Fruit fly (Drosophila melanogaster) whole organism, embryonic: ENCODE results near the gene OtopLc.
A peak's percentile ranks its signal among the peaks of the same experiment; 100 is the strongest.

Experiments
- Adf1 ChIP-seq: fragments of 200-800 bp; sonication (Bioruptor generic); IDR thresholded peaks from 2 replicates; pipeline ENCODE4 v1.3.6; 2022; ENCODE audit warnings: missing biosample characterization, missing genetic modification characterization
- Aef1 ChIP-seq: fragments of 200-800 bp; sonication (Bioruptor generic); IDR thresholded peaks from 3 replicates; pipeline ENCODE4 v1.3.6; 2022; ENCODE audit warnings: missing biosample characterization, missing genetic modification characterization
- Atf3 ChIP-seq: fragments of 200-800 bp; sonication (Bioruptor generic); optimal IDR thresholded peaks from 3 replicates; lab custom pipeline; 2016; ENCODE audit warnings: missing biosample characterization, missing genetic modification characterization
- CG10267 ChIP-seq: fragments of 200-800 bp; sonication (Bioruptor generic); optimal IDR thresholded peaks from 2 replicates; lab custom pipeline; 2018; ENCODE audit warnings: missing biosample characterization, mild to moderate bottlenecking, missing genetic modification characterization, moderate library complexity
- CG10366 ChIP-seq: fragments of 200-800 bp; sonication (Bioruptor generic); IDR thresholded peaks from 2 replicates; pipeline ENCODE4 v1.3.6; 2022; ENCODE audit warnings: missing biosample characterization, missing genetic modification characterization
- CG10565 ChIP-seq: fragments of 200-800 bp; sonication (Bioruptor generic); optimal IDR thresholded peaks from 3 replicates; lab custom pipeline; 2016; ENCODE audit warnings: missing biosample characterization, mild to moderate bottlenecking, missing genetic modification characterization
- CG11695 ChIP-seq: fragments of 200-800 bp; sonication (Bioruptor generic); IDR thresholded peaks from 3 replicates; pipeline ENCODE4 v1.3.6; 2022; ENCODE audit warnings: missing biosample characterization, missing genetic modification characterization
- CG12391 ChIP-seq: fragments of 200-800 bp; sonication (Bioruptor generic); optimal IDR thresholded peaks from 3 replicates; lab custom pipeline; 2018; ENCODE audit warnings: missing biosample characterization, mild to moderate bottlenecking, missing genetic modification characterization, moderate library complexity
- CG13894 ChIP-seq: fragments of 200-800 bp; sonication (Bioruptor generic); optimal IDR thresholded peaks from 3 replicates; lab custom pipeline; 2018; ENCODE audit warnings: missing biosample characterization, mild to moderate bottlenecking, missing genetic modification characterization, moderate library complexity
- CG14050 ChIP-seq: fragments of 200-800 bp; sonication (Bioruptor generic); IDR thresholded peaks from 3 replicates; pipeline ENCODE4 v1.3.6; 2022; ENCODE audit warnings: missing biosample characterization, missing genetic modification characterization
- CG1647 ChIP-seq: fragments of 200-800 bp; sonication (Bioruptor generic); optimal IDR thresholded peaks from 3 replicates; lab custom pipeline; 2016; ENCODE audit warnings: missing biosample characterization, missing genetic modification characterization
- CG16863 ChIP-seq: fragments of 200-800 bp; sonication (Bioruptor generic); optimal IDR thresholded peaks from 3 replicates; lab custom pipeline; 2016; ENCODE audit warnings: missing biosample characterization, missing genetic modification characterization
- CG17359 ChIP-seq: fragments of 200-800 bp; sonication (Bioruptor generic); optimal IDR thresholded peaks from 3 replicates; lab custom pipeline; 2018; ENCODE audit warnings: missing biosample characterization, mild to moderate bottlenecking, missing genetic modification characterization, moderate library complexity
- CG17385 ChIP-seq: fragments of 200-800 bp; sonication (Bioruptor generic); optimal IDR thresholded peaks from 3 replicates; lab custom pipeline; 2018; ENCODE audit warnings: missing biosample characterization, mild to moderate bottlenecking, missing genetic modification characterization
- CG18619 ChIP-seq: fragments of 200-800 bp; sonication (Bioruptor generic); optimal IDR thresholded peaks from 3 replicates; lab custom pipeline; 2017; ENCODE audit warnings: missing biosample characterization, mild to moderate bottlenecking, missing genetic modification characterization
- CG2712 ChIP-seq: fragments of 200-800 bp; optimal IDR thresholded peaks from 3 replicates; lab custom pipeline; 2019; ENCODE audit warnings: missing biosample characterization, mild to moderate bottlenecking, missing genetic modification characterization, moderate library complexity
- CG31441 ChIP-seq: fragments of 200-800 bp; sonication (Bioruptor generic); IDR thresholded peaks from 2 replicates; pipeline ENCODE4 v1.3.6; 2022; ENCODE audit warnings: missing biosample characterization, missing genetic modification characterization
- CG32532 ChIP-seq: fragments of 200-800 bp; sonication (Bioruptor generic); IDR thresholded peaks from 2 replicates; pipeline ENCODE4 v1.3.6; 2022; ENCODE audit warnings: missing biosample characterization, missing genetic modification characterization
- CG4282 ChIP-seq: fragments of 200-800 bp; sonication (Bioruptor generic); optimal IDR thresholded peaks from 2 replicates; lab custom pipeline; 2016; ENCODE audit warnings: missing biosample characterization, missing genetic modification characterization
- CG4328 ChIP-seq: fragments of 200-800 bp; sonication (Bioruptor generic); optimal IDR thresholded peaks from 3 replicates; lab custom pipeline; 2017; ENCODE audit warnings: missing biosample characterization, missing genetic modification reagents, missing genetic modification characterization
- CG6175 ChIP-seq: fragments of 200-800 bp; sonication (Bioruptor generic); IDR thresholded peaks from 3 replicates; pipeline ENCODE4 v1.3.6; 2022; ENCODE audit warnings: missing biosample characterization, missing genetic modification characterization
- CG7963 ChIP-seq: fragments of 200-800 bp; sonication (Bioruptor generic); IDR thresholded peaks from 3 replicates; pipeline ENCODE4 v1.3.6; 2022; ENCODE audit warnings: missing biosample characterization, missing genetic modification characterization; ENCODE audit not compliant: partially characterized antibody
- CG8281 ChIP-seq: fragments of 200-800 bp; sonication (Bioruptor generic); optimal IDR thresholded peaks from 2 replicates; lab custom pipeline; 2018; ENCODE audit warnings: missing biosample characterization, mild to moderate bottlenecking, missing genetic modification characterization, moderate library complexity
- CG8924 ChIP-seq: fragments of 200-800 bp; optimal IDR thresholded peaks from 3 replicates; lab custom pipeline; 2019; ENCODE audit warnings: missing biosample characterization, mild to moderate bottlenecking, missing genetic modification characterization, moderate library complexity
- Chrac-16 ChIP-seq: fragments of 200-800 bp; sonication (Bioruptor generic); optimal IDR thresholded peaks from 3 replicates; lab custom pipeline; 2016; ENCODE audit warnings: missing biosample characterization, missing genetic modification characterization
- Dbx ChIP-seq: fragments of 200-800 bp; sonication (Bioruptor generic); IDR thresholded peaks from 3 replicates; pipeline ENCODE4 v1.3.6; 2022; ENCODE audit warnings: missing biosample characterization, missing genetic modification characterization
- ERR ChIP-seq: fragments of 200-800 bp; sonication (Bioruptor generic); optimal IDR thresholded peaks from 2 replicates; lab custom pipeline; 2016; ENCODE audit warnings: missing biosample characterization, missing genetic modification characterization
- HLH4C ChIP-seq: fragments of 200-800 bp; sonication (Bioruptor generic); IDR thresholded peaks from 3 replicates; pipeline ENCODE4 v1.3.6; 2022; ENCODE audit warnings: missing biosample characterization, missing genetic modification characterization; ENCODE audit not compliant: partially characterized antibody
- HLHmδ ChIP-seq: fragments of 200-800 bp; sonication (Bioruptor generic); optimal IDR thresholded peaks from 2 replicates; lab custom pipeline; 2018; ENCODE audit warnings: missing biosample characterization, mild to moderate bottlenecking, missing genetic modification characterization, moderate library complexity
- MBD-R2 ChIP-seq: fragments of 200-800 bp; sonication (Bioruptor generic); IDR thresholded peaks from 2 replicates; pipeline ENCODE4 v1.3.6; 2022; ENCODE audit warnings: missing biosample characterization, missing genetic modification characterization
- MESR4 ChIP-seq: fragments of 200-800 bp; sonication (Bioruptor generic); optimal IDR thresholded peaks from 2 replicates; lab custom pipeline; 2018; ENCODE audit warnings: missing biosample characterization, mild to moderate bottlenecking, missing genetic modification characterization, moderate library complexity
- NC2β ChIP-seq: fragments of 200-800 bp; sonication (Bioruptor generic); optimal IDR thresholded peaks from 2 replicates; lab custom pipeline; 2016; ENCODE audit warnings: missing biosample characterization, missing genetic modification characterization
- Optix ChIP-seq: fragments of 200-800 bp; sonication (Bioruptor generic); IDR thresholded peaks from 3 replicates; pipeline ENCODE4 v1.3.6; 2022; ENCODE audit warnings: missing biosample characterization, missing genetic modification characterization
- Side ChIP-seq: fragments of 200-800 bp; sonication (Bioruptor generic); optimal IDR thresholded peaks from 2 replicates; lab custom pipeline; 2016; ENCODE audit warnings: missing biosample characterization, missing genetic modification characterization
- Six4 ChIP-seq: fragments of 200-800 bp; sonication (Bioruptor generic); optimal IDR thresholded peaks from 2 replicates; lab custom pipeline; 2016; ENCODE audit warnings: missing biosample characterization, missing genetic modification characterization
- Sox100B ChIP-seq: fragments of 200-800 bp; sonication (Bioruptor generic); optimal IDR thresholded peaks from 3 replicates; lab custom pipeline; 2018; ENCODE audit warnings: missing biosample characterization, mild to moderate bottlenecking, missing genetic modification characterization
- Sox102F ChIP-seq: fragments of 200-800 bp; sonication (Bioruptor generic); optimal IDR thresholded peaks from 2 replicates; lab custom pipeline; 2018; ENCODE audit warnings: missing biosample characterization, mild to moderate bottlenecking, missing genetic modification characterization, moderate library complexity
- YL-1 ChIP-seq: fragments of 200-800 bp; sonication (Bioruptor generic); optimal IDR thresholded peaks from 3 replicates; lab custom pipeline; 2017; ENCODE audit warnings: missing biosample characterization, mild to moderate bottlenecking, missing genetic modification characterization
- bowl ChIP-seq: fragments of 200-800 bp; sonication (Bioruptor generic); IDR thresholded peaks from 2 replicates; pipeline ENCODE4 v1.3.6; 2022; ENCODE audit warnings: missing biosample characterization, missing genetic modification characterization
- chm ChIP-seq: fragments of 200-800 bp; sonication (Bioruptor generic); IDR thresholded peaks from 2 replicates; pipeline ENCODE4 v1.3.6; 2022; ENCODE audit warnings: missing biosample characterization, missing genetic modification characterization
- dimm ChIP-seq: fragments of 200-800 bp; sonication (Bioruptor generic); IDR thresholded peaks from 2 replicates; pipeline ENCODE4 v1.3.6; 2022; ENCODE audit warnings: missing biosample characterization, missing genetic modification characterization
- dmrt99B ChIP-seq: fragments of 200-800 bp; sonication (Bioruptor generic); optimal IDR thresholded peaks from 2 replicates; lab custom pipeline; 2018; ENCODE audit warnings: missing biosample characterization, mild to moderate bottlenecking, missing genetic modification characterization, moderate library complexity
- fd102C ChIP-seq: fragments of 200-800 bp; sonication (Bioruptor generic); optimal IDR thresholded peaks from 2 replicates; lab custom pipeline; 2018; ENCODE audit warnings: missing biosample characterization, mild to moderate bottlenecking, missing genetic modification characterization, moderate library complexity
- gce ChIP-seq: fragments of 200-800 bp; sonication (Bioruptor generic); IDR thresholded peaks from 3 replicates; pipeline ENCODE4 v1.3.6; 2022; ENCODE audit warnings: missing biosample characterization, missing genetic modification characterization
- kay ChIP-seq: fragments of 200-800 bp; sonication (Bioruptor generic); optimal IDR thresholded peaks from 2 replicates; lab custom pipeline; 2016; ENCODE audit warnings: missing biosample characterization, missing genetic modification characterization
- lilli ChIP-seq: fragments of 200-800 bp; sonication (Bioruptor generic); optimal IDR thresholded peaks from 3 replicates; lab custom pipeline; 2016; ENCODE audit warnings: missing biosample characterization, missing genetic modification characterization
- mld ChIP-seq: fragments of 200-800 bp; sonication (Bioruptor generic); IDR thresholded peaks from 3 replicates; pipeline ENCODE4 v1.3.6; 2022; ENCODE audit warnings: missing biosample characterization, missing genetic modification characterization; ENCODE audit not compliant: partially characterized antibody
- pum ChIP-seq: fragments of 200-800 bp; sonication (Bioruptor generic); optimal IDR thresholded peaks from 2 replicates; lab custom pipeline; 2016; ENCODE audit warnings: missing biosample characterization, missing genetic modification characterization
- scrt ChIP-seq: fragments of 200-800 bp; sonication (Bioruptor generic); optimal IDR thresholded peaks from 2 replicates; lab custom pipeline; 2018; ENCODE audit warnings: missing biosample characterization, mild to moderate bottlenecking, missing genetic modification characterization, moderate library complexity
- seq ChIP-seq: fragments of 200-800 bp; sonication (Bioruptor generic); IDR thresholded peaks from 2 replicates; pipeline ENCODE4 v1.3.6; 2022; ENCODE audit warnings: missing biosample characterization, missing genetic modification characterization
- sna ChIP-seq: fragments of 200-800 bp; sonication (Bioruptor generic); IDR thresholded peaks from 2 replicates; pipeline ENCODE4 v1.3.6; 2022; ENCODE audit warnings: missing biosample characterization, missing genetic modification characterization; ENCODE audit not compliant: partially characterized antibody

The OtopLc gene

DNA sequence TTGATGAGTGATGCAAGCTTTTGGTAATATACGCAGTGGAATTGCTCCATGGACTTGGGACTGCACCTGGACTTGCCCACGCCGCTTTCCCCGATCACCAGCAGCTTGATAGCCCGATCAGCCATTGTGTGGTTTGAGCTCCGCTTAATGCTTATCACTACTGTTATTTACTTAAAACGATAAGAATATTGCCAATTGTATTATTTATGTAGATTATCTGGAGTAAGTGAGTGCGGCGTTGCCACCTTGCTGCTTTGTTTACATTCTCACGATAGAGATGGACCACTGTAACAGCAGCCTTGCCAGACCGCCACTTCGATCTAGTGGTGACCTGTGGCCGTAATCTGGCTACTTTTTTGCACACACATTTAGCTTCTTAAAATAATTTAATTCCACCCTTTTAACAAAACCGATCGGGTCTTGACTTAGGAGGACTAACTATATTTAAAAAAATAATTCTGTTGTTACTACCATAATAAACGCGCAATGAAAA, 8.9 kb upstream of the OtopLc start, which contains the start of gene Rab18 (continued):
- TF ChIP-seq gce (no peak), Side (GFP tag; lab: Kevin White, UChicago) (peak; percentile 3), CG10366 (GFP tag; lab: Robert Waterston, UW) (peak; percentile 17; the same call in 1 of the 2 replicates), CG32532 (GFP tag; lab: Robert Waterston, UW) (peak; percentile 36; the same call in 1 of the 2 replicates), mld (no peak), CG14050 (GFP tag; lab: Robert Waterston, UW) (no peak), CG18619 (no peak), CG13894 (tag; lab: Kevin White, UChicago) (no peak), lilli (peak; percentile 42), MBD-R2 (GFP tag; lab: Robert Waterston, UW) (peak; percentile 83), CG8924 (tag; lab: Kevin White, UChicago) (no peak), Sox100B (GFP tag; lab: Kevin White, UChicago) (no peak), Optix (no peak), CG31441 (GFP tag; lab: Robert Waterston, UW) (no peak), CG4328 (no peak), HLH4C (GFP tag; lab: Robert Waterston, UW) (peak; percentile 35; the same call in 1 of the 3 replicates), Dbx (GFP tag; lab: Robert Waterston, UW) (peak; percentile 55; the same call in 1 of the 3 replicates), sna (GFP tag; lab: Robert Waterston, UW) (no peak), kay (GFP tag; lab: Kevin White, UChicago) (no peak), pum (GFP tag; lab: Kevin White, UChicago) (peak; percentile 27), CG10267 (tag; lab: Kevin White, UChicago) (no peak), CG16863 (GFP tag; lab: Kevin White, UChicago) (no peak), YL-1 (peak; percentile 43), Chrac-16 (GFP tag; lab: Kevin White, UChicago) (peak; percentile 37), CG12391 (tag; lab: Kevin White, UChicago) (peak; percentile 2), Atf3 (no peak), fd102C (GFP tag; lab: Kevin White, UChicago) (no peak), seq (GFP tag; lab: Robert Waterston, UW) (no peak), MESR4 (GFP tag; lab: Kevin White, UChicago) (peak; percentile 83), chm (0 out of 2 replicates have a peak, but pooled peaks have one; percentile 12), ERR (GFP tag; lab: Kevin White, UChicago) (no peak), HLHmδ (GFP tag; lab: Kevin White, UChicago) (peak; percentile 14), CG1647 (GFP tag; lab: Kevin White, UChicago) (peak; percentile 26), Sox102F (GFP tag; lab: Kevin White, UChicago) (no peak), dmrt99B (tag; lab: Kevin White, UChicago) (no peak), CG2712 (peak; percentile 22), Aef1 (GFP tag; lab: Robert Waterston, UW) (peak; percentile 44; the same call in 2 of the 3 replicates), NC2β (GFP tag; lab: Kevin White, UChicago) (no peak), Six4 (GFP tag; lab: Kevin White, UChicago) (no peak), CG11695 (GFP tag; lab: Robert Waterston, UW) (no peak), Adf1 (GFP tag; lab: Robert Waterston, UW) (no peak), CG7963 (GFP tag; lab: Robert Waterston, UW) (no peak), CG6175 (no peak), CG17385 (GFP tag; lab: Kevin White, UChicago) (no peak), CG17359 (tag; lab: Kevin White, UChicago) (no peak), CG8281 (tag; lab: Kevin White, UChicago) (no peak), bowl (GFP tag; lab: Robert Waterston, UW) (no peak), CG4282 (GFP tag; lab: Kevin White, UChicago) (no peak), dimm (GFP tag; lab: Robert Waterston, UW) (no peak), scrt (GFP tag; lab: Kevin White, UChicago) (no peak), CG10565 (no peak)
